Fruit fly (Drosophila melanogaster): ENCODE results near the gene Axn.

- TF ChIP-seq CG32264 (GFP tag; optimal IDR thresholded peaks at IDR 0.05): no peak
- TF ChIP-seq Mio (GFP tag; optimal IDR thresholded peaks at IDR 0.05): no peak
- no peak for TF ChIP-seq sv (GFP tag; optimal IDR thresholded peaks at IDR 0.05)
- no peak for TF ChIP-seq tai (GFP tag; optimal IDR thresholded peaks at IDR 0.05)
- TF ChIP-seq usp (GFP tag; optimal IDR thresholded peaks at IDR 0.05): no peak
- TF ChIP-seq Myc (optimal IDR thresholded peaks at IDR 0.05): peak; percentile 28
- no peak for TF ChIP-seq CrebA (GFP tag; optimal IDR thresholded peaks at IDR 0.05; ENCODE audit: borderline replicate concordance)
Observed at dm6 chr3R:30052455-30053046, 29.9 kb downstream of the Axn start, which contains the start of gene Jasper.

Data from whole organism, wandering third instar larva.